Worm (Caenorhabditis elegans): ENCODE data around the gene srj-4.

ce11 chrV:12120381-12120780, 42.6 kb upstream of the srj-4 start, which contains the start of gene C13C4.7:
- TF ChIP-seq nhr-10 (tag; optimal IDR thresholded peaks at IDR 0.05): no peak
- TF ChIP-seq ama-1 (optimal IDR thresholded peaks at IDR 0.05): no peak
- TF ChIP-seq jun-1 (tag; optimal IDR thresholded peaks at IDR 0.05): no peak
- no peak for TF ChIP-seq snpc-4 (tag; optimal IDR thresholded peaks at IDR 0.05)
- TF ChIP-seq dmd-9 (GFP tag; IDR thresholded peaks at IDR 0.05): no peak
- TF ChIP-seq zag-1 (tag; optimal IDR thresholded peaks at IDR 0.05): no peak
- no peak for TF ChIP-seq mep-1 (tag; optimal IDR thresholded peaks at IDR 0.05)
- no peak for TF ChIP-seq unc-62 (GFP tag; optimal IDR thresholded peaks at IDR 0.05 in 1 of 2)
- no peak for TF ChIP-seq unc-62 (tag; optimal IDR thresholded peaks at IDR 0.05)
- TF ChIP-seq mxl-3 (GFP tag; optimal IDR thresholded peaks at IDR 0.05): no peak
- no peak for TF ChIP-seq ztf-11 (tag; optimal IDR thresholded peaks at IDR 0.05)
- TF ChIP-seq unc-130 (GFP tag; optimal IDR thresholded peaks at IDR 0.05): no peak
